Fruit fly (Drosophila melanogaster) whole organism, embryonic: ENCODE measurements around the gene trx.

Source experiments
- Abd-B ChIP-seq: fragments of 200-800 bp; sonication (Bioruptor generic); optimal IDR thresholded peaks from 2 replicates; lab custom pipeline; 2018; ENCODE audit warnings: missing biosample characterization, mild to moderate bottlenecking, missing genetic modification characterization, moderate library complexity
- Antp ChIP-seq: fragments of 200-800 bp; sonication (Bioruptor generic); optimal IDR thresholded peaks from 3 replicates; lab custom pipeline; 2016; ENCODE audit warnings: missing biosample characterization, missing genetic modification characterization
- CG11398 ChIP-seq: fragments of 200-800 bp; sonication (Bioruptor generic); optimal IDR thresholded peaks from 2 replicates; lab custom pipeline; 2016; ENCODE audit warnings: missing biosample characterization, missing genetic modification characterization
- CG11696 ChIP-seq: fragments of 200-800 bp; sonication (Bioruptor generic); IDR thresholded peaks from 2 replicates; pipeline ENCODE4 v1.3.6; 2022; ENCODE audit warnings: missing biosample characterization, missing genetic modification characterization
- CG11723 ChIP-seq: fragments of 200-800 bp; sonication (Bioruptor generic); optimal IDR thresholded peaks from 2 replicates; lab custom pipeline; 2017; ENCODE audit warnings: missing biosample characterization, mild to moderate bottlenecking, missing genetic modification characterization
- CG1233 ChIP-seq: fragments of 200-800 bp; sonication (Bioruptor generic); optimal IDR thresholded peaks from 4 replicates; lab custom pipeline; 2018; ENCODE audit warnings: missing biosample characterization, mild to moderate bottlenecking, missing genetic modification characterization
- CG12391 ChIP-seq: fragments of 200-800 bp; sonication (Bioruptor generic); optimal IDR thresholded peaks from 3 replicates; lab custom pipeline; 2018; ENCODE audit warnings: missing biosample characterization, mild to moderate bottlenecking, missing genetic modification characterization, moderate library complexity
- CG12744 ChIP-seq: fragments of 200-800 bp; sonication (Bioruptor generic); optimal IDR thresholded peaks from 2 replicates; lab custom pipeline; 2016; ENCODE audit warnings: missing biosample characterization, missing genetic modification characterization
- CG13894 ChIP-seq: fragments of 200-800 bp; sonication (Bioruptor generic); optimal IDR thresholded peaks from 3 replicates; lab custom pipeline; 2018; ENCODE audit warnings: missing biosample characterization, mild to moderate bottlenecking, missing genetic modification characterization, moderate library complexity
- CG1792 ChIP-seq: fragments of 200-800 bp; sonication (Bioruptor generic); optimal IDR thresholded peaks from 2 replicates; lab custom pipeline; 2016; ENCODE audit warnings: missing biosample characterization, missing genetic modification characterization
- CG2116 ChIP-seq: fragments of 200-800 bp; sonication (Bioruptor generic); optimal IDR thresholded peaks from 3 replicates; lab custom pipeline; 2018; ENCODE audit warnings: missing biosample characterization, mild to moderate bottlenecking, missing genetic modification characterization
- CG31224 ChIP-seq: fragments of 200-800 bp; sonication (Bioruptor generic); IDR thresholded peaks from 2 replicates; pipeline ENCODE4 v1.3.6; 2022; ENCODE audit warnings: missing biosample characterization, missing genetic modification characterization
- CG32767 ChIP-seq: fragments of 200-800 bp; sonication (Bioruptor generic); IDR thresholded peaks from 2 replicates; pipeline ENCODE4 v1.3.6; 2022; ENCODE audit warnings: missing biosample characterization, missing genetic modification characterization
- CG3726 ChIP-seq: fragments of 200-800 bp; sonication (Bioruptor generic); IDR thresholded peaks from 3 replicates; pipeline ENCODE4, ENCODE4 v1.3.6; 2022; ENCODE audit warnings: missing biosample characterization, missing genetic modification characterization
- CG4328 ChIP-seq: fragments of 200-800 bp; sonication (Bioruptor generic); optimal IDR thresholded peaks from 3 replicates; lab custom pipeline; 2017; ENCODE audit warnings: missing biosample characterization, missing genetic modification reagents, missing genetic modification characterization
- CG7372 ChIP-seq: fragments of 200-800 bp; sonication (Bioruptor generic); IDR thresholded peaks from 2 replicates; pipeline ENCODE4 v1.3.6; 2022; ENCODE audit warnings: missing biosample characterization, missing genetic modification characterization
- CG7745 ChIP-seq: fragments of 200-800 bp; sonication (Bioruptor generic); optimal IDR thresholded peaks from 2 replicates; lab custom pipeline; 2018; ENCODE audit warnings: missing biosample characterization, mild to moderate bottlenecking, missing genetic modification characterization, moderate library complexity
- CG8281 ChIP-seq: fragments of 200-800 bp; sonication (Bioruptor generic); optimal IDR thresholded peaks from 2 replicates; lab custom pipeline; 2018; ENCODE audit warnings: missing biosample characterization, mild to moderate bottlenecking, missing genetic modification characterization, moderate library complexity
- CG8924 ChIP-seq: fragments of 200-800 bp; optimal IDR thresholded peaks from 3 replicates; lab custom pipeline; 2019; ENCODE audit warnings: missing biosample characterization, mild to moderate bottlenecking, missing genetic modification characterization, moderate library complexity
- CG9932 ChIP-seq: fragments of 200-800 bp; sonication (Bioruptor generic); IDR thresholded peaks from 2 replicates; pipeline ENCODE4 v1.3.6; 2022; ENCODE audit warnings: missing biosample characterization, missing genetic modification characterization
- CrebB ChIP-seq: fragments of 200-800 bp; sonication (Bioruptor generic); optimal IDR thresholded peaks from 3 replicates; lab custom pipeline; 2018; ENCODE audit warnings: missing biosample characterization, mild to moderate bottlenecking, missing genetic modification characterization
- Deaf1 ChIP-seq: fragments of 200-800 bp; optimal IDR thresholded peaks from 3 replicates; lab custom pipeline; 2019; ENCODE audit warnings: missing biosample characterization, mild to moderate bottlenecking, missing genetic modification characterization, moderate library complexity
- E2f2 ChIP-seq: fragments of 200-800 bp; sonication (Bioruptor generic); IDR thresholded peaks from 2 replicates; pipeline ENCODE4 v1.3.6; 2022; ENCODE audit warnings: missing biosample characterization, missing genetic modification characterization
- Gsc ChIP-seq: fragments of 200-800 bp; sonication (Bioruptor generic); IDR thresholded peaks from 2 replicates; pipeline ENCODE4 v1.3.6; 2022; ENCODE audit warnings: missing biosample characterization, missing genetic modification characterization
- Gug ChIP-seq: fragments of 200-800 bp; sonication (Bioruptor generic); IDR thresholded peaks from 4 replicates; pipeline ENCODE4 v1.3.6; 2022; ENCODE audit warnings: missing biosample characterization, missing genetic modification characterization
- HLHmδ ChIP-seq: fragments of 200-800 bp; sonication (Bioruptor generic); optimal IDR thresholded peaks from 2 replicates; lab custom pipeline; 2018; ENCODE audit warnings: missing biosample characterization, mild to moderate bottlenecking, missing genetic modification characterization, moderate library complexity
- Hand ChIP-seq: fragments of 200-800 bp; sonication (Bioruptor generic); optimal IDR thresholded peaks from 2 replicates; lab custom pipeline; 2017; ENCODE audit warnings: mild to moderate bottlenecking, missing biosample characterization, missing genetic modification reagents, missing genetic modification characterization
- Mad ChIP-seq: fragments of 200-800 bp; sonication (Bioruptor generic); optimal IDR thresholded peaks from 2 replicates; lab custom pipeline; 2016; ENCODE audit warnings: missing biosample characterization, missing genetic modification characterization
- NC2α ChIP-seq: fragments of 200-800 bp; sonication (Bioruptor generic); optimal IDR thresholded peaks from 2 replicates; lab custom pipeline; 2016; ENCODE audit warnings: missing biosample characterization, missing genetic modification characterization
- Optix ChIP-seq: fragments of 200-800 bp; sonication (Bioruptor generic); IDR thresholded peaks from 3 replicates; pipeline ENCODE4 v1.3.6; 2022; ENCODE audit warnings: missing biosample characterization, missing genetic modification characterization
- Scr ChIP-seq: fragments of 200-800 bp; sonication (Bioruptor generic); IDR thresholded peaks from 2 replicates; pipeline ENCODE4 v1.3.6; 2022; ENCODE audit warnings: missing biosample characterization, missing genetic modification characterization; ENCODE audit not compliant: partially characterized antibody
- Sox102F ChIP-seq: fragments of 200-800 bp; sonication (Bioruptor generic); optimal IDR thresholded peaks from 2 replicates; lab custom pipeline; 2018; ENCODE audit warnings: missing biosample characterization, mild to moderate bottlenecking, missing genetic modification characterization, moderate library complexity
- Stat92E ChIP-seq, 3 experiments: fragments of >200 bp in 2 of 3; fragments of 200-800 bp in 1 of 3; sonication (Bioruptor generic) in 1 of 3; optimal IDR thresholded peaks; 2 replicates each; lab custom pipeline; 2017 to 2019; ENCODE audit warnings: missing biosample characterization in 3 of 3, missing genetic modification characterization in 3 of 3, mild to moderate bottlenecking in 1 of 3, moderate library complexity in 1 of 3
- Vsx1 ChIP-seq: fragments of 200-800 bp; sonication (Bioruptor generic); optimal IDR thresholded peaks from 2 replicates; lab custom pipeline; 2017; ENCODE audit warnings: missing biosample characterization, mild to moderate bottlenecking, missing genetic modification characterization, missing genetic modification reagents
- ab ChIP-seq: fragments of 200-800 bp; sonication (Bioruptor generic); optimal IDR thresholded peaks from 2 replicates; lab custom pipeline; 2016; ENCODE audit warnings: missing biosample characterization, missing genetic modification characterization
- ato ChIP-seq: fragments of 200-800 bp; sonication (Bioruptor generic); IDR thresholded peaks from 2 replicates; pipeline ENCODE4 v1.3.6; 2022; ENCODE audit warnings: missing biosample characterization, missing genetic modification characterization; ENCODE audit not compliant: partially characterized antibody
- da ChIP-seq: fragments of 200-800 bp; sonication (Bioruptor generic); optimal IDR thresholded peaks from 2 replicates; lab custom pipeline; 2016; ENCODE audit warnings: missing biosample characterization, missing genetic modification characterization
- emc ChIP-seq: fragments of 200-800 bp; sonication (Bioruptor generic); optimal IDR thresholded peaks from 2 replicates; lab custom pipeline; 2016; ENCODE audit warnings: missing biosample characterization, missing genetic modification characterization
- esg ChIP-seq: fragments of 200-800 bp; sonication (Bioruptor generic); conservative IDR thresholded peaks from 2 replicates; pipeline ENCODE4 v1.3.6; 2022; ENCODE audit warnings: missing biosample characterization, missing genetic modification characterization
- fd64A ChIP-seq: fragments of 200-800 bp; sonication (Bioruptor generic); optimal IDR thresholded peaks from 3 replicates; lab custom pipeline; 2018; ENCODE audit warnings: missing biosample characterization, mild to moderate bottlenecking, missing genetic modification characterization
- ftz-f1 ChIP-seq: fragments of 200-800 bp; sonication (Bioruptor generic); optimal IDR thresholded peaks from 2 replicates; lab custom pipeline; 2016; ENCODE audit warnings: missing biosample characterization, missing genetic modification characterization
- ind ChIP-seq: fragments of 200-800 bp; sonication (Bioruptor generic); optimal IDR thresholded peaks from 3 replicates; lab custom pipeline; 2016; ENCODE audit warnings: missing biosample characterization, missing genetic modification characterization
- kay ChIP-seq: fragments of 200-800 bp; sonication (Bioruptor generic); optimal IDR thresholded peaks from 2 replicates; lab custom pipeline; 2016; ENCODE audit warnings: missing biosample characterization, missing genetic modification characterization
- knrl ChIP-seq: fragments of 200-800 bp; sonication (Bioruptor generic); IDR thresholded peaks from 3 replicates; pipeline ENCODE4 v1.3.6; 2022; ENCODE audit warnings: missing biosample characterization, missing genetic modification characterization; ENCODE audit not compliant: partially characterized antibody
- lilli ChIP-seq: fragments of 200-800 bp; sonication (Bioruptor generic); optimal IDR thresholded peaks from 3 replicates; lab custom pipeline; 2016; ENCODE audit warnings: missing biosample characterization, missing genetic modification characterization
- mam ChIP-seq: fragments of 200-800 bp; sonication (Bioruptor generic); optimal IDR thresholded peaks from 3 replicates; lab custom pipeline; 2016; ENCODE audit warnings: missing biosample characterization, missing genetic modification characterization
- sens-2 ChIP-seq: fragments of 200-800 bp; sonication (Bioruptor generic); IDR thresholded peaks from 2 replicates; pipeline ENCODE4 v1.3.6; 2022; ENCODE audit warnings: missing biosample characterization, missing genetic modification characterization
- sim ChIP-seq: fragments of 200-800 bp; sonication (Bioruptor generic); IDR thresholded peaks from 2 replicates; pipeline ENCODE4 v1.3.6; 2022; ENCODE audit warnings: missing biosample characterization, missing genetic modification characterization
- sima ChIP-seq: fragments of 200-800 bp; sonication (Bioruptor generic); optimal IDR thresholded peaks from 2 replicates; lab custom pipeline; 2016; ENCODE audit warnings: missing biosample characterization, missing genetic modification characterization
- ssp ChIP-seq: fragments of 200-800 bp; sonication (Bioruptor generic); IDR thresholded peaks from 2 replicates; pipeline ENCODE4 v1.3.6; 2022; ENCODE audit warnings: missing biosample characterization, missing genetic modification characterization
- tap ChIP-seq: fragments of 200-800 bp; optimal IDR thresholded peaks from 3 replicates; lab custom pipeline; 2019; ENCODE audit warnings: missing biosample characterization, mild to moderate bottlenecking, missing genetic modification characterization, moderate library complexity
- zen ChIP-seq: fragments of 200-800 bp; sonication (Bioruptor generic); optimal IDR thresholded peaks from 3 replicates; lab custom pipeline; 2018; ENCODE audit warnings: missing biosample characterization, mild to moderate bottlenecking, missing genetic modification characterization, moderate library complexity

Gene trx

DNA sequence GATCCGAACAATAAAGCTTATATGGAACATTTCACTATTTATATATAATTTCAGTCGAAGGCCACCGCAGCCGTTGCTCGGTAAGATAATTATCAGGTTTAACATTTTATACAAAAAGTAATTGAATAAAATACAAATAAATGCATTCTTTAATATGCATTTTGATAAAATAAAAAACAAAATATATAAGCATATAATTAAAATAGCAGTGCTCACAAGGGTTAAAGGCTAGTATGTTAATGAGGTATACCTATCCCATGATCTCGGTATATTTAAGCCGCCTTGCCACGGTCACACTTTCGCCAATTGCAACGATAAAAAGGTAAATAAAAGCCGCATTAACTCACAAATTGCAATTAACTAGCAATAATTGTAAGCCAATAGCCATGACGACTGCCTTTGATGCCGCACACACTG lies 22.1 kb upstream of the trx start, which contains the start of gene Polr2I (continued):
- TF ChIP-seq knrl = no peak
- no peak for TF ChIP-seq mam (GFP tag; lab: Kevin White, UChicago)
- TF ChIP-seq sima (GFP tag; lab: Kevin White, UChicago) = no peak
- TF ChIP-seq sim (GFP tag; lab: Robert Waterston, UW) = no peak
- TF ChIP-seq CG11398 (GFP tag; lab: Kevin White, UChicago) = no peak
- TF ChIP-seq Optix (GFP tag; lab: Robert Waterston, UW) = no peak
- no peak for TF ChIP-seq CG3726 (GFP tag; lab: Robert Waterston, UW)
- TF ChIP-seq CG32767 (GFP tag; lab: Robert Waterston, UW) = no peak
- TF ChIP-seq CG4328 (GFP tag; lab: Kevin White, UChicago) = no peak
- peak; percentile 31 for TF ChIP-seq CG2116
- TF ChIP-seq CG8924 (tag; lab: Kevin White, UChicago) = peak; percentile 45
- TF ChIP-seq Scr (GFP tag; lab: Robert Waterston, UW) = no peak
- no peak for TF ChIP-seq ato (GFP tag; lab: Robert Waterston, UW)
- TF ChIP-seq CG11723 (GFP tag; lab: Kevin White, UChicago) = no peak
- no peak for TF ChIP-seq Deaf1
- no peak for TF ChIP-seq kay (GFP tag; lab: Kevin White, UChicago)
- TF ChIP-seq CG1233 (GFP tag; lab: Kevin White, UChicago) = peak; percentile 16
- TF ChIP-seq CG9932 (GFP tag; lab: Robert Waterston, UW) = peak; percentile 64
- TF ChIP-seq CG11696 = no peak
- TF ChIP-seq E2f2 (GFP tag; lab: Robert Waterston, UW) = no peak
- TF ChIP-seq Gsc (GFP tag; lab: Robert Waterston, UW) = no peak
- TF ChIP-seq Stat92E (GFP tag; optimal IDR thresholded peaks at IDR 0.05; lab: Kevin White, UChicago) = no peak
- TF ChIP-seq NC2α = no peak
- no peak for TF ChIP-seq ftz-f1 (GFP tag; lab: Kevin White, UChicago)
- TF ChIP-seq lilli (GFP tag; lab: Kevin White, UChicago) = peak; percentile 15
- TF ChIP-seq ab (GFP tag; lab: Kevin White, UChicago) = no peak
- no peak for TF ChIP-seq Sox102F (GFP tag; lab: Kevin White, UChicago)
- 0 out of 2 replicates have a peak, but pooled peaks have one; percentile 6 for TF ChIP-seq esg (GFP tag; lab: Robert Waterston, UW)
- peak; percentile 36 for TF ChIP-seq zen (tag; lab: Kevin White, UChicago)
- peak; percentile 25; the same call in 1 of the 2 replicates for TF ChIP-seq ssp (GFP tag; lab: Robert Waterston, UW)
- no peak for TF ChIP-seq Vsx1 (GFP tag; lab: Kevin White, UChicago)
- no peak for TF ChIP-seq CG8281 (tag; lab: Kevin White, UChicago)
- no peak for TF ChIP-seq emc (GFP tag; lab: Kevin White, UChicago)
- no peak for TF ChIP-seq CrebB (tag; lab: Kevin White, UChicago)
- TF ChIP-seq HLHmδ (GFP tag; lab: Kevin White, UChicago) = no peak
- no peak for TF ChIP-seq fd64A
- TF ChIP-seq Hand (GFP tag; lab: Kevin White, UChicago) = no peak
- peak; percentile 61 for TF ChIP-seq Abd-B (GFP tag; lab: Kevin White, UChicago)
- TF ChIP-seq tap (tag; lab: Kevin White, UChicago) = no peak
- no peak for TF ChIP-seq CG13894 (tag; lab: Kevin White, UChicago)
- TF ChIP-seq CG12391 (tag; lab: Kevin White, UChicago) = peak; percentile 60
- no peak for TF ChIP-seq CG7745 (tag; lab: Kevin White, UChicago)
- peak; percentile 12 for TF ChIP-seq Mad (GFP tag; lab: Kevin White, UChicago)
- TF ChIP-seq CG7372 (GFP tag; lab: Robert Waterston, UW) = no peak
- no peak for TF ChIP-seq da
- TF ChIP-seq sens-2 (GFP tag; lab: Robert Waterston, UW) = no peak
- no peak for TF ChIP-seq Antp
- TF ChIP-seq CG31224 (GFP tag; lab: Robert Waterston, UW) = no peak
- TF ChIP-seq CG1792 (GFP tag; lab: Kevin White, UChicago) = no peak
- TF ChIP-seq Gug (GFP tag; lab: Robert Waterston, UW) = no peak
- TF ChIP-seq CG12744 (GFP tag; lab: Kevin White, UChicago) = no peak
- peak; percentile 16 for TF ChIP-seq ind (GFP tag; lab: Kevin White, UChicago)
